Fruit fly (Drosophila melanogaster) whole organism, pupa: ENCODE data around the gene Jhbp4.

ENCODE experiments used
- CG10348 ChIP-seq: fragments of 200-800 bp; sonication (Bioruptor generic); IDR thresholded peaks from 2 replicates; pipeline ENCODE4 v1.3.6; 2022; ENCODE audit warnings: missing biosample characterization, missing genetic modification characterization
- CG12605 ChIP-seq: fragments of 200-800 bp; sonication (Bioruptor generic); IDR thresholded peaks from 2 replicates; pipeline ENCODE4 v1.3.6; 2022; ENCODE audit warnings: missing biosample characterization, missing genetic modification characterization
- CG13204 ChIP-seq: fragments of 200-800 bp; sonication (Bioruptor generic); optimal IDR thresholded peaks from 2 replicates; lab custom pipeline; 2018; ENCODE audit warnings: missing biosample characterization, mild to moderate bottlenecking, missing genetic modification characterization, moderate library complexity
- CG34367 ChIP-seq: fragments of 200-800 bp; sonication (Bioruptor generic); optimal IDR thresholded peaks from 2 replicates; lab custom pipeline; 2018; ENCODE audit warnings: missing biosample characterization, mild to moderate bottlenecking, missing genetic modification characterization
- CG4496 ChIP-seq: fragments of 200-800 bp; sonication (Bioruptor generic); IDR thresholded peaks from 3 replicates; pipeline ENCODE4 v1.3.6; 2022; ENCODE audit warnings: missing biosample characterization, missing genetic modification characterization
- CG8301 ChIP-seq: fragments of 200-800 bp; sonication (Bioruptor generic); optimal IDR thresholded peaks from 2 replicates; lab custom pipeline; 2018; ENCODE audit warnings: missing biosample characterization, mild to moderate bottlenecking, missing genetic modification characterization
- CG9948 ChIP-seq: fragments of 200-800 bp; sonication (Bioruptor generic); optimal IDR thresholded peaks from 2 replicates; lab custom pipeline; 2018; ENCODE audit warnings: missing biosample characterization, mild to moderate bottlenecking, missing genetic modification characterization, moderate library complexity
- EcR ChIP-seq: fragments of 200-800 bp; sonication (Bioruptor generic); optimal IDR thresholded peaks from 3 replicates; lab custom pipeline; 2019; ENCODE audit warnings: missing biosample characterization, missing genetic modification characterization, mild to moderate bottlenecking, moderate library complexity, missing genetic modification reagents
- Pif1A ChIP-seq: fragments of 200-800 bp; sonication (Bioruptor generic); optimal IDR thresholded peaks from 3 replicates; lab custom pipeline; 2016; ENCODE audit warnings: missing biosample characterization, missing genetic modification characterization
- Pif1B ChIP-seq: fragments of 200-800 bp; sonication (Bioruptor generic); optimal IDR thresholded peaks from 3 replicates; lab custom pipeline; 2016; ENCODE audit warnings: missing biosample characterization, missing genetic modification characterization
- fd96Ca ChIP-seq: fragments of 200-800 bp; sonication (Bioruptor generic); IDR thresholded peaks from 3 replicates; pipeline ENCODE4 v1.3.6; 2022; ENCODE audit warnings: missing biosample characterization, missing genetic modification characterization
- rn ChIP-seq: fragments of 200-800 bp; sonication (Bioruptor generic); IDR thresholded peaks from 2 replicates; pipeline ENCODE4 v1.3.6; 2022; ENCODE audit warnings: missing biosample characterization, missing genetic modification characterization

- TF ChIP-seq rn (GFP tag; lab: Robert Waterston, UW) (0 out of 2 replicates have a peak, but pooled peaks have one; percentile 27), CG10348 (no peak), EcR (GFP tag; lab: Kevin White, UChicago) (peak; percentile 20), CG12605 (no peak), CG9948 (no peak), CG4496 (GFP tag; lab: Robert Waterston, UW) (no peak), CG13204 (GFP tag; lab: Kevin White, UChicago) (no peak), Pif1A (GFP tag; lab: Kevin White, UChicago) (no peak), fd96Ca (GFP tag; lab: Robert Waterston, UW) (0 out of 3 replicates have a peak, but pooled peaks have one; percentile 29), Pif1B (GFP tag; lab: Kevin White, UChicago) (no peak), CG8301 (no peak), CG34367 (tag; lab: Kevin White, UChicago) (no peak)
Measured at dm6 chr3R:16025587-16026223, 17.6 kb upstream of the Jhbp4 start, which contains the start of gene pnr.
